Worm (Caenorhabditis elegans): ENCODE data around the gene apc-10.

DNA sequence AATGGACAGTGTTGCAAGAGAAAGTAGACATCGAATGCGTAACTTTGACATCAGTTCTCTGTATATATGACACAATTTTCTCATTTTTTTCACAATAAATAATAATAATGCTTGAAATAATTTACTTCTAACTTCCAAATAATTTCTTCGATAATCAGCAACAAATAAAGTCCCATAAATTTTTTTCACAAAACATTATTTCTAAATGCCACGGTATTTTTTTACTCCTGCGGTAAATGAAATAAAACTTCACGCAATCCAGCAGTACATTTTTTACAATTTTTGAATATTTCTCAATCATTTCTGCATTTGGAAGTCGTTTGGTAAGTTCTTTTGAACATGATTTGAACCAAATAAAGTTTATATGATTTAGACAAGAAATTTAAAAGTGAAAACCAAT lies 42.2 kb downstream of the apc-10 start, which contains the start of gene spe-10:
- no peak for TF ChIP-seq unc-39 (tag; optimal IDR thresholded peaks at IDR 0.05)
- TF ChIP-seq nhr-237 (tag; optimal IDR thresholded peaks at IDR 0.05), result no peak
- TF ChIP-seq elt-1 (tag; optimal IDR thresholded peaks at IDR 0.05; ENCODE audit: borderline replicate concordance, insufficient read depth), result no peak
- TF ChIP-seq snpc-4 (tag; optimal IDR thresholded peaks at IDR 0.05), result no peak
- no peak for TF ChIP-seq ceh-39 (tag; optimal IDR thresholded peaks at IDR 0.05)
- TF ChIP-seq nhr-76 (tag; optimal IDR thresholded peaks at IDR 0.05), result no peak
- no peak for TF ChIP-seq pha-4 (tag; optimal IDR thresholded peaks at IDR 0.05)
- TF ChIP-seq sem-2 (GFP tag; optimal IDR thresholded peaks at IDR 0.05), result no peak

Data from whole organism, mixed stage, embryonic.